Fruit fly (Drosophila melanogaster) whole organism, pupa: Measurements from ENCODE around the gene CG42263.

ENCODE experiments used
- CG12605 ChIP-seq: fragments of 200-800 bp; sonication (Bioruptor generic); IDR thresholded peaks from 2 replicates; pipeline ENCODE4 v1.3.6; 2022; ENCODE audit warnings: missing biosample characterization, missing genetic modification characterization
- CG15710 ChIP-seq: fragments of 200-800 bp; sonication (Bioruptor generic); optimal IDR thresholded peaks from 2 replicates; lab custom pipeline; 2018; ENCODE audit warnings: missing biosample characterization, mild to moderate bottlenecking, missing genetic modification characterization, moderate library complexity
- CG17806 ChIP-seq: fragments of 200-800 bp; sonication (Bioruptor generic); optimal IDR thresholded peaks from 2 replicates; lab custom pipeline; 2018; ENCODE audit warnings: missing biosample characterization, mild to moderate bottlenecking, missing genetic modification characterization, moderate library complexity
- CG34367 ChIP-seq: fragments of 200-800 bp; sonication (Bioruptor generic); optimal IDR thresholded peaks from 2 replicates; lab custom pipeline; 2018; ENCODE audit warnings: missing biosample characterization, mild to moderate bottlenecking, missing genetic modification characterization
- CG8301 ChIP-seq: fragments of 200-800 bp; sonication (Bioruptor generic); optimal IDR thresholded peaks from 2 replicates; lab custom pipeline; 2018; ENCODE audit warnings: missing biosample characterization, mild to moderate bottlenecking, missing genetic modification characterization
- CG9948 ChIP-seq: fragments of 200-800 bp; sonication (Bioruptor generic); optimal IDR thresholded peaks from 2 replicates; lab custom pipeline; 2018; ENCODE audit warnings: missing biosample characterization, mild to moderate bottlenecking, missing genetic modification characterization, moderate library complexity
- Snoo ChIP-seq: fragments of 200-800 bp; sonication (Bioruptor generic); optimal IDR thresholded peaks from 3 replicates; lab custom pipeline; 2017; ENCODE audit warnings: missing biosample characterization, mild to moderate bottlenecking, missing genetic modification characterization, inconsistent platforms
- fd96Ca ChIP-seq: fragments of 200-800 bp; sonication (Bioruptor generic); IDR thresholded peaks from 3 replicates; pipeline ENCODE4 v1.3.6; 2022; ENCODE audit warnings: missing biosample characterization, missing genetic modification characterization

- TF ChIP-seq fd96Ca (GFP tag; lab: Robert Waterston, UW), result no peak
- TF ChIP-seq CG12605 (GFP tag; lab: Robert Waterston, UW), result no peak
- no peak for TF ChIP-seq CG8301 (tag; lab: Kevin White, UChicago)
- no peak for TF ChIP-seq CG34367
- no peak for TF ChIP-seq CG15710 (tag; lab: Kevin White, UChicago)
- TF ChIP-seq Snoo (tag; lab: Kevin White, UChicago), result no peak
- no peak for TF ChIP-seq CG17806 (tag; lab: Kevin White, UChicago)
- no peak for TF ChIP-seq CG9948 (tag; lab: Kevin White, UChicago)
Measured at dm6 chr3L:19954426-19954825, 1.2 kb downstream of the CG42263 start, which contains the start of gene CG42654.
